Worm (Caenorhabditis elegans): ENCODE data around the gene pezo-1.
"Not testable (repeated sequence)": the region's sequence is repeated elsewhere in the genome, so short reads cannot be mapped to it uniquely, and the experiment has no call there.

Gene pezo-1

ce11 chrIV:9316068-9316681 lies 50.1 kb downstream of the pezo-1 start, which contains the start of the genes F49C12.9 and rpn-7 (continued):
- TF ChIP-seq mdl-1 (tag; optimal IDR thresholded peaks at IDR 0.05) (peak in 1 of 2 experiments; percentile 9), F37D6.2 (tag; optimal IDR thresholded peaks at IDR 0.05) (no peak)

ce11 chrIV:9312827-9313226 lies 53.5 kb downstream of the pezo-1 start, which contains the start of gene F49C12.7:
TSS of gene F49C12.7 (minus strand) at chrIV:9312927.
- TF ChIP-seq hlh-11, F10B5.3, fos-1 (tag; optimal IDR thresholded peaks at IDR 0.05): not testable (repeated sequence)

- TF ChIP-seq pqm-1 (tag; optimal IDR thresholded peaks at IDR 0.05), result peak; percentile 44
- TF ChIP-seq mdl-1 (tag; optimal IDR thresholded peaks at IDR 0.05), result peak in 1 of 2 experiments; percentile 43
- TF ChIP-seq jun-1 (tag; optimal IDR thresholded peaks at IDR 0.05), result no peak
- TF ChIP-seq lin-1 (GFP tag; IDR thresholded peaks at IDR 0.05), result peak; percentile 20; the same call in 1 of the 2 replicates
- TF ChIP-seq lim-7 (GFP tag; IDR thresholded peaks at IDR 0.05), result no peak
- peak; percentile 91 for TF ChIP-seq aha-1 (tag)
- no peak for TF ChIP-seq nhr-10 (tag; optimal IDR thresholded peaks at IDR 0.05)
- TF ChIP-seq T20F7.1 (GFP tag; optimal IDR thresholded peaks at IDR 0.05), result peak; percentile 13
- no peak for TF ChIP-seq ctbp-1 (GFP tag; IDR thresholded peaks at IDR 0.05)
- TF ChIP-seq daf-16 (GFP tag; optimal IDR thresholded peaks at IDR 0.05), result no peak
- peak; percentile 62 for TF ChIP-seq daf-16 (tag; optimal IDR thresholded peaks at IDR 0.05)
- 0 out of 2 replicates have a peak, but pooled peaks have one; percentile 32 for TF ChIP-seq php-3 (GFP tag; IDR thresholded peaks at IDR 0.05)
- TF ChIP-seq F37D6.2 (tag; optimal IDR thresholded peaks at IDR 0.05), result no peak
- TF ChIP-seq nhr-28 (tag; optimal IDR thresholded peaks at IDR 0.05), result peak; percentile 71
- TF ChIP-seq T26A8.4 (GFP tag; IDR thresholded peaks at IDR 0.05), result no peak
- peak; percentile 74 for TF ChIP-seq nhr-77 (tag; optimal IDR thresholded peaks at IDR 0.05)
- peak; percentile 57 for TF ChIP-seq hlh-11 (tag; optimal IDR thresholded peaks at IDR 0.05)
These were observed 55.3 kb downstream of the pezo-1 start for ce11 chrIV:9310935-9311566.

ce11 chrIV:9308975-9309374 lies 57.3 kb downstream of the pezo-1 start, which contains the start of gene F49C12.6:
TSS of gene F49C12.6 (minus strand) at chrIV:9309075.
- no peak for TF ChIP-seq F26F4.8 (GFP tag; conservative IDR thresholded peaks at IDR 0.05)
- no peak for TF ChIP-seq saeg-2 (GFP tag; IDR thresholded peaks at IDR 0.05)
- TF ChIP-seq dmd-8 (GFP tag; IDR thresholded peaks at IDR 0.05), result no peak
- no peak for TF ChIP-seq unc-39 (tag; optimal IDR thresholded peaks at IDR 0.05)
- TF ChIP-seq T26A8.4 (GFP tag; IDR thresholded peaks at IDR 0.05), result no peak
- no peak for TF ChIP-seq pqm-1 (tag; optimal IDR thresholded peaks at IDR 0.05)
- TF ChIP-seq lin-15B (tag; optimal IDR thresholded peaks at IDR 0.05), result no peak
- TF ChIP-seq daf-8 (GFP tag; IDR thresholded peaks at IDR 0.05), result no peak

DNA sequence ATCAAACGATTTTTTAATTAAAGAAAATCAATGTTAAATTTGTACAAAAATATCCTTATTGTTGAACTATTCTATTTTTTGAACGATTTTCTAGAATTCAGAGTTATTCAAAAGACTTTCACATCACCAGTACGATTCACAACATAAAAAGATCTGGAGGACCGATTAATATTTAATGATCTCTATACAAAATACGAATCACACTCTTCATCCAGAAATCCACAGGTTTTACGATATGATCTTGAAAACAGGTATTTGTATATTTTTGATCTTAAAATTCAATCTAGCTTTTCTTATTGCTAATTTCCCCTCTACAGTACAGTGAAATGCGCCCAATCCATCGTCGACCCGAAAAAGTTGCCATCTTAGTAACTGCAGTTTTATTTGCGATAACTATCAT lies 61.7 kb downstream of the pezo-1 start, which contains the start of gene F49C12.5:
TSS of gene F49C12.5 (plus strand) at position 301 of the 400 bp plus-strand sequence.
- TF ChIP-seq T26A8.4 (GFP tag; IDR thresholded peaks at IDR 0.05) (no peak), egl-43 (GFP tag; IDR thresholded peaks at IDR 0.05) (no peak), gei-8 (GFP tag; optimal IDR thresholded peaks at IDR 0.05) (no peak), fkh-10 (GFP tag; optimal IDR thresholded peaks at IDR 0.05) (no peak), zip-11 (GFP tag; IDR thresholded peaks at IDR 0.05) (no peak), F26F4.8 (GFP tag; conservative IDR thresholded peaks at IDR 0.05) (no peak), tag-97 (GFP tag; IDR thresholded peaks at IDR 0.05) (no peak), nhr-77 (tag; optimal IDR thresholded peaks at IDR 0.05) (no peak), set-16 (GFP tag; IDR thresholded peaks at IDR 0.05) (no peak), dpl-1 (GFP tag; optimal IDR thresholded peaks at IDR 0.05) (no peak), php-3 (GFP tag; IDR thresholded peaks at IDR 0.05) (no peak), unc-130 (GFP tag; optimal IDR thresholded peaks at IDR 0.05) (no peak), rbr-2 (tag; optimal IDR thresholded peaks at IDR 0.05) (no peak), ceh-82 (tag; optimal IDR thresholded peaks at IDR 0.05) (no peak), ztf-7 (tag; optimal IDR thresholded peaks at IDR 0.05) (no peak), ZK546.5 (tag; optimal IDR thresholded peaks at IDR 0.05) (no peak), F10B5.3 (tag; optimal IDR thresholded peaks at IDR 0.05) (no peak)

Measured in whole organism, L4 larva.